Worm (Caenorhabditis elegans) whole organism, early embryonic: ENCODE measurements around the gene F40H3.1.

Experiments used
- B0310.2 ChIP-seq: sonication (generic microtip); optimal IDR thresholded peaks from 2 replicates; lab custom pipeline; 2016; ENCODE audit warnings: mild to moderate bottlenecking, missing genetic modification characterization, missing compliant biosample characterization
- aly-1 ChIP-seq: sonication (generic microtip); optimal IDR thresholded peaks from 2 replicates; lab custom pipeline; 2016; ENCODE audit warnings: missing genetic modification characterization, missing compliant biosample characterization
- ama-1 ChIP-seq: fragments of 150-350 bp; optimal IDR thresholded peaks from 2 replicates; lab custom pipeline; 2014
- ceh-36 ChIP-seq: sonication (generic microtip); optimal IDR thresholded peaks from 2 replicates; lab custom pipeline; 2016; ENCODE audit warnings: missing genetic modification characterization, inconsistent platforms, missing compliant biosample characterization
- hmbx-1 ChIP-seq: sonication (generic microtip); optimal IDR thresholded peaks from 2 replicates; lab custom pipeline; 2016; ENCODE audit warnings: mild to moderate bottlenecking, missing genetic modification characterization, missing compliant biosample characterization
- hnd-1 ChIP-seq: sonication (generic microtip); optimal IDR thresholded peaks from 2 replicates; lab custom pipeline; 2016; ENCODE audit warnings: missing genetic modification characterization, missing compliant biosample characterization
- pes-1 ChIP-seq: fragments of 200-800 bp; sonication (Bioruptor generic); IDR thresholded peaks from 2 replicates; pipeline ENCODE4 v1.3.6; 2022; ENCODE audit warnings: missing genetic modification reagents, missing genetic modification characterization, missing compliant biosample characterization
- sea-1 ChIP-seq: fragments of 200-800 bp; sonication (Bioruptor generic); conservative IDR thresholded peaks from 2 replicates; pipeline ENCODE4 v1.3.6; 2022; ENCODE audit warnings: missing genetic modification characterization, missing compliant biosample characterization

DNA sequence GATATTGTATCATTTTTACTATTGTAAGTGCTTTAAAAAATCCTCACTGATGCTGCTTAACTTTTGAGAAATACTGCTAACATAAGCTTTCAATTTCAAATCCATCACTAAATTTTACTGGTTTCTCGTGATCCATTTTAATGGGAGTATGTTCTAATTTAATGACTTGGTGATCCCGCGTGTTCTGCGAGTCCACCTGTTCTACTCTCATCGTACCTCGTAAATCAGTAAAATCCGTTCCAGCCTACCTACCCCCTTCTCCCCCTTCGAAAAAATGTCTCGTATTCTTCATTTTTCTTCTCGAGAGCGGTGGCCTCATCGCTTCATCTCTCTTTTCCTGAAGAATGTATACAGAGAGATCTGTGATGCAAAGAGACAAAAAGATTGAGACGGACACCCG is 44.1 kb upstream of the F40H3.1 start:
- TF ChIP-seq hnd-1 (tag; lab: Kevin White, UChicago) (no peak), sea-1 (GFP tag; lab: Robert Waterston, UW) (no peak), ama-1 (lab: Kevin White, UChicago) (no peak), pes-1 (GFP tag; lab: Robert Waterston, UW) (no peak), aly-1 (tag; lab: Kevin White, UChicago) (no peak), ceh-36 (tag; lab: Kevin White, UChicago) (no peak), hmbx-1 (tag; lab: Kevin White, UChicago) (no peak), B0310.2 (tag; lab: Kevin White, UChicago) (no peak)
